Fruit fly (Drosophila melanogaster) whole organism, embryonic: ENCODE measurements around the gene CG8372.

ENCODE experiments used
- CG10366 ChIP-seq: fragments of 200-800 bp; sonication (Bioruptor generic); IDR thresholded peaks from 2 replicates; pipeline ENCODE4 v1.3.6; 2022; ENCODE audit warnings: missing biosample characterization, missing genetic modification characterization
- CG10565 ChIP-seq: fragments of 200-800 bp; sonication (Bioruptor generic); optimal IDR thresholded peaks from 3 replicates; lab custom pipeline; 2016; ENCODE audit warnings: missing biosample characterization, mild to moderate bottlenecking, missing genetic modification characterization
- CG13775 ChIP-seq: fragments of 200-800 bp; sonication (Bioruptor generic); optimal IDR thresholded peaks from 3 replicates; lab custom pipeline; 2017; ENCODE audit warnings: missing biosample characterization, mild to moderate bottlenecking, missing genetic modification characterization
- CG14667 ChIP-seq: fragments of 200-800 bp; sonication (Bioruptor generic); IDR thresholded peaks from 2 replicates; pipeline ENCODE4 v1.3.6; 2022; ENCODE audit warnings: missing biosample characterization, missing genetic modification characterization
- CG15479 ChIP-seq: fragments of 200-800 bp; sonication (Bioruptor generic); optimal IDR thresholded peaks from 3 replicates; lab custom pipeline; 2019; ENCODE audit warnings: missing biosample characterization, mild to moderate bottlenecking, missing genetic modification characterization, moderate library complexity
- CG18476 ChIP-seq: fragments of 200-800 bp; sonication (Bioruptor generic); optimal IDR thresholded peaks from 2 replicates; lab custom pipeline; 2016; ENCODE audit warnings: missing biosample characterization, mild to moderate bottlenecking, missing genetic modification characterization
- CG18764 ChIP-seq: fragments of 200-800 bp; sonication (Bioruptor generic); optimal IDR thresholded peaks from 3 replicates; lab custom pipeline; 2016; ENCODE audit warnings: missing biosample characterization, missing genetic modification characterization
- CG3163 ChIP-seq: fragments of 200-800 bp; sonication (Bioruptor generic); optimal IDR thresholded peaks from 3 replicates; lab custom pipeline; 2016; ENCODE audit warnings: missing biosample characterization, missing genetic modification characterization
- CG34224 ChIP-seq: fragments of 200-800 bp; sonication (Bioruptor generic); IDR thresholded peaks from 3 replicates; pipeline ENCODE4 v1.3.6; 2022; ENCODE audit warnings: missing biosample characterization, missing genetic modification characterization; ENCODE audit not compliant: partially characterized antibody
- CG3838 ChIP-seq: fragments of 200-800 bp; sonication (Bioruptor generic); optimal IDR thresholded peaks from 3 replicates; lab custom pipeline; 2016; ENCODE audit warnings: missing biosample characterization, missing genetic modification characterization
- CG3995 ChIP-seq: fragments of 200-800 bp; sonication (Bioruptor generic); optimal IDR thresholded peaks from 3 replicates; lab custom pipeline; 2016; ENCODE audit warnings: missing biosample characterization, missing genetic modification characterization
- CG4328 ChIP-seq: fragments of 200-800 bp; sonication (Bioruptor generic); optimal IDR thresholded peaks from 3 replicates; lab custom pipeline; 2017; ENCODE audit warnings: missing biosample characterization, missing genetic modification reagents, missing genetic modification characterization
- CG4424 ChIP-seq: fragments of 200-800 bp; sonication (Bioruptor generic); optimal IDR thresholded peaks from 3 replicates; lab custom pipeline; 2016; ENCODE audit warnings: missing biosample characterization, missing genetic modification characterization
- CG6272 ChIP-seq: fragments of 200-800 bp; sonication (Bioruptor generic); IDR thresholded peaks from 2 replicates; pipeline ENCODE4 v1.3.6; 2022; ENCODE audit warnings: missing biosample characterization, missing genetic modification characterization
- CG6791 ChIP-seq: fragments of 200-800 bp; sonication (Bioruptor generic); IDR thresholded peaks from 3 replicates; pipeline ENCODE4 v1.3.6; 2022; ENCODE audit warnings: missing biosample characterization, missing genetic modification characterization; ENCODE audit not compliant: partially characterized antibody
- CG8290 ChIP-seq, 3 experiments: fragments of 200-800 bp; sonication (Bioruptor generic); optimal IDR thresholded peaks; 2 replicates each; lab custom pipeline; 2016 to 2019; ENCODE audit warnings: missing biosample characterization in 3 of 3, missing genetic modification characterization in 3 of 3, mild to moderate bottlenecking in 2 of 3, moderate library complexity in 1 of 3
- CG8924 ChIP-seq: fragments of 200-800 bp; optimal IDR thresholded peaks from 3 replicates; lab custom pipeline; 2019; ENCODE audit warnings: missing biosample characterization, mild to moderate bottlenecking, missing genetic modification characterization, moderate library complexity
- CG9215 ChIP-seq: fragments of 200-800 bp; sonication (Bioruptor generic); IDR thresholded peaks from 2 replicates; pipeline ENCODE4 v1.3.6; 2022; ENCODE audit warnings: missing biosample characterization, missing genetic modification characterization
- CG9797 ChIP-seq: fragments of 200-800 bp; sonication (Bioruptor generic); optimal IDR thresholded peaks from 3 replicates; lab custom pipeline; 2018; ENCODE audit warnings: missing biosample characterization, mild to moderate bottlenecking, missing genetic modification characterization
- CkIIα-i1 ChIP-seq: fragments of 200-800 bp; sonication (Bioruptor generic); IDR thresholded peaks from 2 replicates; pipeline ENCODE4 v1.3.6; 2022; ENCODE audit warnings: missing biosample characterization, missing genetic modification characterization
- Dbx ChIP-seq: fragments of 200-800 bp; sonication (Bioruptor generic); IDR thresholded peaks from 3 replicates; pipeline ENCODE4 v1.3.6; 2022; ENCODE audit warnings: missing biosample characterization, missing genetic modification characterization
- Fer2 ChIP-seq: fragments of 200-800 bp; sonication (Bioruptor generic); optimal IDR thresholded peaks from 2 replicates; lab custom pipeline; 2018; ENCODE audit warnings: missing biosample characterization, mild to moderate bottlenecking, missing genetic modification characterization, moderate library complexity
- Gsc ChIP-seq: fragments of 200-800 bp; sonication (Bioruptor generic); IDR thresholded peaks from 2 replicates; pipeline ENCODE4 v1.3.6; 2022; ENCODE audit warnings: missing biosample characterization, missing genetic modification characterization
- HLHmδ ChIP-seq: fragments of 200-800 bp; sonication (Bioruptor generic); optimal IDR thresholded peaks from 2 replicates; lab custom pipeline; 2018; ENCODE audit warnings: missing biosample characterization, mild to moderate bottlenecking, missing genetic modification characterization, moderate library complexity
- HmgZ ChIP-seq: fragments of 200-800 bp; sonication (Bioruptor generic); optimal IDR thresholded peaks from 2 replicates; lab custom pipeline; 2018; ENCODE audit warnings: missing biosample characterization, mild to moderate bottlenecking, missing genetic modification characterization
- Mad ChIP-seq: fragments of 200-800 bp; sonication (Bioruptor generic); optimal IDR thresholded peaks from 2 replicates; lab custom pipeline; 2016; ENCODE audit warnings: missing biosample characterization, missing genetic modification characterization
- Mrtf ChIP-seq: fragments of 200-800 bp; sonication (Bioruptor generic); IDR thresholded peaks from 3 replicates; pipeline ENCODE4 v1.3.6; 2022; ENCODE audit warnings: missing biosample characterization, missing genetic modification characterization
- Myb ChIP-seq: fragments of 200-800 bp; sonication (Bioruptor generic); optimal IDR thresholded peaks from 2 replicates; lab custom pipeline; 2016; ENCODE audit warnings: missing biosample characterization, missing genetic modification characterization
- NC2β ChIP-seq: fragments of 200-800 bp; sonication (Bioruptor generic); optimal IDR thresholded peaks from 2 replicates; lab custom pipeline; 2016; ENCODE audit warnings: missing biosample characterization, missing genetic modification characterization
- Oaz ChIP-seq: fragments of 200-800 bp; sonication (Bioruptor generic); IDR thresholded peaks from 2 replicates; pipeline ENCODE4 v1.3.6; 2022; ENCODE audit warnings: missing biosample characterization, missing genetic modification characterization
- Ssrp ChIP-seq: fragments of 200-800 bp; sonication (Bioruptor generic); optimal IDR thresholded peaks from 2 replicates; lab custom pipeline; 2018; ENCODE audit warnings: missing biosample characterization, mild to moderate bottlenecking, missing genetic modification characterization, moderate library complexity
- abd-A ChIP-seq: fragments of 200-800 bp; sonication (Bioruptor generic); optimal IDR thresholded peaks from 3 replicates; lab custom pipeline; 2019; ENCODE audit warnings: missing biosample characterization, mild to moderate bottlenecking, missing genetic modification characterization, moderate library complexity
- al ChIP-seq: fragments of 200-800 bp; sonication (Bioruptor generic); IDR thresholded peaks from 2 replicates; pipeline ENCODE4 v1.3.6; 2022; ENCODE audit warnings: missing biosample characterization, missing genetic modification characterization
- br ChIP-seq: fragments of >200 bp; optimal IDR thresholded peaks from 2 replicates; lab custom pipeline; 2017
- chif ChIP-seq, 2 experiments: fragments of 200-800 bp; sonication (Bioruptor generic); optimal IDR thresholded peaks; 3 replicates each; lab custom pipeline; 2016; ENCODE audit warnings: missing biosample characterization in 2 of 2, missing genetic modification characterization in 2 of 2
- dan ChIP-seq: fragments of 200-800 bp; sonication (Bioruptor generic); IDR thresholded peaks from 2 replicates; pipeline ENCODE4 v1.3.6; 2022; ENCODE audit warnings: missing biosample characterization, missing genetic modification characterization
- dimm ChIP-seq: fragments of 200-800 bp; sonication (Bioruptor generic); IDR thresholded peaks from 2 replicates; pipeline ENCODE4 v1.3.6; 2022; ENCODE audit warnings: missing biosample characterization, missing genetic modification characterization
- eyg ChIP-seq: fragments of 200-800 bp; sonication (Bioruptor generic); optimal IDR thresholded peaks from 3 replicates; lab custom pipeline; 2016; ENCODE audit warnings: missing biosample characterization, missing genetic modification characterization
- fd96Cb ChIP-seq: fragments of 200-800 bp; sonication (Bioruptor generic); optimal IDR thresholded peaks from 2 replicates; lab custom pipeline; 2018; ENCODE audit warnings: missing biosample characterization, mild to moderate bottlenecking, missing genetic modification characterization, moderate library complexity
- gem ChIP-seq: fragments of 200-800 bp; sonication (Bioruptor generic); optimal IDR thresholded peaks from 2 replicates; lab custom pipeline; 2019; ENCODE audit warnings: missing biosample characterization, mild to moderate bottlenecking, missing genetic modification characterization, moderate library complexity
- hkb ChIP-seq, 2 experiments: fragments of 200-800 bp in 1 of 2; fragments of >200 bp in 1 of 2; sonication (Bioruptor generic) in 1 of 2; IDR thresholded peaks in 1 of 2; optimal IDR thresholded peaks in 1 of 2; 2 replicates each; pipeline versions ENCODE4 v1.3.6 to Lab custom; 2017 to 2022; ENCODE audit warnings: missing biosample characterization in 1 of 2, missing genetic modification characterization in 1 of 2
- phol ChIP-seq: fragments of 200-800 bp; sonication (Bioruptor generic); optimal IDR thresholded peaks from 3 replicates; lab custom pipeline; 2018; ENCODE audit warnings: missing biosample characterization, mild to moderate bottlenecking, missing genetic modification characterization, moderate library complexity
- sd ChIP-seq: fragments of 200-800 bp; sonication (Bioruptor generic); optimal IDR thresholded peaks from 3 replicates; lab custom pipeline; 2018; ENCODE audit warnings: missing biosample characterization, mild to moderate bottlenecking, missing genetic modification characterization, moderate library complexity
- sens ChIP-seq: fragments of 200-800 bp; sonication (Bioruptor generic); peaks from one replicate; lab custom pipeline; 2016; ENCODE audit warnings: missing biosample characterization, missing genetic modification characterization
- slou ChIP-seq: fragments of 200-800 bp; sonication (Bioruptor generic); optimal IDR thresholded peaks from 3 replicates; lab custom pipeline; 2016; ENCODE audit warnings: missing biosample characterization, missing genetic modification characterization
- ssp ChIP-seq: fragments of 200-800 bp; sonication (Bioruptor generic); IDR thresholded peaks from 2 replicates; pipeline ENCODE4 v1.3.6; 2022; ENCODE audit warnings: missing biosample characterization, missing genetic modification characterization
- tap ChIP-seq: fragments of 200-800 bp; optimal IDR thresholded peaks from 3 replicates; lab custom pipeline; 2019; ENCODE audit warnings: missing biosample characterization, mild to moderate bottlenecking, missing genetic modification characterization, moderate library complexity
- tio ChIP-seq: fragments of 200-800 bp; sonication (Bioruptor generic); optimal IDR thresholded peaks from 2 replicates; lab custom pipeline; 2017; ENCODE audit warnings: missing biosample characterization, missing genetic modification characterization, inconsistent platforms
- trem ChIP-seq: fragments of 200-800 bp; optimal IDR thresholded peaks from 3 replicates; lab custom pipeline; 2019; ENCODE audit warnings: missing biosample characterization, mild to moderate bottlenecking, missing genetic modification characterization, moderate library complexity
- vvl ChIP-seq: fragments of 200-800 bp; sonication (Bioruptor generic); IDR thresholded peaks from 2 replicates; pipeline ENCODE4 v1.3.6; 2022; ENCODE audit warnings: missing biosample characterization, missing genetic modification characterization
- wek ChIP-seq: fragments of 200-800 bp; sonication (Bioruptor generic); optimal IDR thresholded peaks from 3 replicates; lab custom pipeline; 2018; ENCODE audit warnings: missing biosample characterization, mild to moderate bottlenecking, missing genetic modification characterization, moderate library complexity
- zf30C ChIP-seq: fragments of 200-800 bp; sonication (Bioruptor generic); optimal IDR thresholded peaks from 3 replicates; lab custom pipeline; 2018; ENCODE audit warnings: missing biosample characterization, mild to moderate bottlenecking, missing genetic modification characterization

Gene CG8372

dm6 chr2L:8229628-8230027 lies 16.9 kb upstream of the CG8372 start (continued):
- TF ChIP-seq Oaz (GFP tag; lab: Robert Waterston, UW), result no peak
- no peak for TF ChIP-seq CG14667
- TF ChIP-seq eyg (GFP tag; lab: Kevin White, UChicago), result no peak
- TF ChIP-seq CG8924 (tag; lab: Kevin White, UChicago), result no peak
- TF ChIP-seq sens (GFP tag; lab: Kevin White, UChicago), result peak; percentile 83
- no peak for TF ChIP-seq Fer2
- peak in 1 of 2 experiments; percentile 24 for TF ChIP-seq chif (GFP tag; optimal IDR thresholded peaks at IDR 0.05; lab: Kevin White, UChicago)
- TF ChIP-seq CG3838 (GFP tag; lab: Kevin White, UChicago), result no peak
- TF ChIP-seq CG9797 (GFP tag; lab: Kevin White, UChicago), result no peak
- no peak for TF ChIP-seq CG6791 (GFP tag; lab: Robert Waterston, UW)
- no peak for TF ChIP-seq abd-A (tag; lab: Kevin White, UChicago)
- no peak for TF ChIP-seq CG10565 (GFP tag; lab: Kevin White, UChicago)
- TF ChIP-seq zf30C, result no peak
- no peak for TF ChIP-seq HmgZ (tag; lab: Kevin White, UChicago)
- no peak for TF ChIP-seq CG9215
- no peak for TF ChIP-seq NC2β
- TF ChIP-seq Myb, result no peak
- peak; percentile 13 for TF ChIP-seq fd96Cb
- no peak for TF ChIP-seq Mrtf (GFP tag; lab: Robert Waterston, UW)
- no peak for TF ChIP-seq dan (GFP tag; lab: Robert Waterston, UW)
- TF ChIP-seq CG15479 (GFP tag; lab: Kevin White, UChicago), result no peak
- TF ChIP-seq CG6272 (GFP tag; lab: Robert Waterston, UW), result no peak
- TF ChIP-seq CG3163 (GFP tag; lab: Kevin White, UChicago), result no peak
- TF ChIP-seq CG34224 (GFP tag; lab: Robert Waterston, UW), result no peak
- TF ChIP-seq Gsc, result no peak
- TF ChIP-seq gem (tag; lab: Kevin White, UChicago), result peak; percentile 56
- no peak for TF ChIP-seq Mad (GFP tag; lab: Kevin White, UChicago)
- no peak for TF ChIP-seq CG18764 (GFP tag; lab: Kevin White, UChicago)
- TF ChIP-seq tap, result no peak
- peak; percentile 31; the same call in 1 of the 2 replicates for TF ChIP-seq CG10366 (GFP tag; lab: Robert Waterston, UW)
- TF ChIP-seq wek (GFP tag; lab: Kevin White, UChicago), result no peak
- no peak for TF ChIP-seq sd
- TF ChIP-seq CG4328, result no peak
- TF ChIP-seq CG18476 (GFP tag; lab: Kevin White, UChicago), result no peak
- no peak for TF ChIP-seq dimm
- no peak for TF ChIP-seq CG4424 (GFP tag; lab: Kevin White, UChicago)
- TF ChIP-seq vvl, result peak; percentile 62
- TF ChIP-seq slou (GFP tag; lab: Kevin White, UChicago), result no peak
- TF ChIP-seq phol (tag; lab: Kevin White, UChicago), result peak; percentile 18
- no peak for TF ChIP-seq HLHmδ (GFP tag; lab: Kevin White, UChicago)
- TF ChIP-seq br (lab: Kevin White, UChicago), result no peak
- TF ChIP-seq Dbx (GFP tag; lab: Robert Waterston, UW), result 0 out of 3 replicates have a peak, but pooled peaks have one; percentile 20
- no peak for TF ChIP-seq ssp (GFP tag; lab: Robert Waterston, UW)
- TF ChIP-seq hkb (optimal IDR thresholded peaks at IDR 0.05; lab: Kevin White, UChicago), result no peak
- TF ChIP-seq hkb (GFP tag; IDR thresholded peaks at IDR 0.05; lab: Robert Waterston, UW), result peak; percentile 50; the same call in 1 of the 2 replicates
- TF ChIP-seq CG13775 (GFP tag; lab: Kevin White, UChicago), result peak; percentile 10
- TF ChIP-seq al (GFP tag; lab: Robert Waterston, UW), result no peak
- no peak for TF ChIP-seq CG8290 (GFP tag; optimal IDR thresholded peaks at IDR 0.05; lab: Kevin White, UChicago)
- TF ChIP-seq CG8290 (tag; optimal IDR thresholded peaks at IDR 0.05; lab: Kevin White, UChicago), result no peak
- TF ChIP-seq CG3995 (GFP tag; lab: Kevin White, UChicago), result no peak
- no peak for TF ChIP-seq Ssrp (tag; lab: Kevin White, UChicago)
- no peak for TF ChIP-seq tio (GFP tag; lab: Kevin White, UChicago)
- no peak for TF ChIP-seq trem (tag; lab: Kevin White, UChicago)
- TF ChIP-seq CkIIα-i1 (GFP tag; lab: Robert Waterston, UW), result no peak
